Fruit fly (Drosophila melanogaster): ENCODE measurements around the gene CG43673.
"Not testable (repeated sequence)": the region's sequence is repeated elsewhere in the genome, so short reads cannot be mapped to it uniquely, and the experiment has no call there.

CG43673 gene

DNA sequence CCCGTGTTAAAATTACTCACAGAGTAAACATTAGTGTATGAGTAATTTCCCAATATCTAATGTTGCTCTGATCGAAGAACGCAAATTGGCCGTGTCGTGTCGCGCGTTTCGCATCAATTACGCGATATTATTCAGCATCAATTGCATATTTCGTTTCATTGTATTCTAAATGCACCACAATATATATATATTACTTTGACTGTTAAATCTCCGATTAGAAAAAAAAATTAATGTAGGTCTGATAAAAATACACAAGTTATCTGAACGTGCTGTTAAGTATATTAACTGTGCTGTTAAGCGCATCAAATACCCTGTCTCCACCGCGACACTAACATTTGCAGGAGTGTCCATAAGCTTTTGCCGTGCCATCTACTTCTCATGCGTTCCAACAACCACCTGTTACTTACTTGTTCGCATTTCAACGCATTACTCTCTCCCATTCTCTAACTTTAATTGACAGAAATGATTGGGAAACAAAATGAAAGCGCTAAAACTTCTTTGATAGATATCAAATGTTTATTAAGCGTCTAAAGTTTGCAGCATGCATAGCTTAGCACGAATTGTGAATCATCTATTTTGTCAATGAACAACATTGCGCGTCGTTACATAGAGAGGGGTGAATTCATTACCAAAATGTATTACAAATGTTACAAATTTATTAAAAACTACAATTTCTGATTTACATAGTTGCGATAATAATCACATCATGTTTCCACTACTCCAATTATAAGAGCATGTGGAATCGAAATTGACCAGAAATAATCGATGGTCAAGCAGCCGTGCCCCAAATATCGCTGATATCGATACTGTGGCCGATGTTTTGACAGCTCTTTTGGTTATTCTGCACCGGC is 18.3 kb upstream of the CG43673 start, which contains the start of the genes Graf and mRpL3:
Gene Graf, minus strand, starts transcription at position 287 of the 851 bp plus-strand sequence.
Gene mRpL3, plus strand, starts transcription at position 802 of the 851 bp plus-strand sequence.
- no peak for TF ChIP-seq noc (tag; optimal IDR thresholded peaks at IDR 0.05)

DNA sequence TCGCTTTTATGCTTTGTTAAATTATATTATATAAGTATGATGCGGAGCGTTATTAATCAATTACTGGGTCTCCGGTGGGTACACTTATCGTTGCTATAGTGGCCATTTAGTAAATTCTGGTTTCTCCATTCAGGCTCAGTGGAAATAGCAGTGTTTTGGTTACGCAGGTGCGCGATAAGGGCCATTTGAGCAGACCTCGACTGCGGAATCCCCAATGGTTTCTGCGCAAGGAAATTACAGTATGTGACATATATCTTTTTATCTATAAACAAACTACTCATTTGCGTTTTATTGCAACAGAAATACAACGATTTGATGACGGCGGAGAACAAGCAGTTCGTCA is 17.7 kb upstream of the CG43673 start:
- TF ChIP-seq noc (tag; optimal IDR thresholded peaks at IDR 0.05) = no peak

DNA sequence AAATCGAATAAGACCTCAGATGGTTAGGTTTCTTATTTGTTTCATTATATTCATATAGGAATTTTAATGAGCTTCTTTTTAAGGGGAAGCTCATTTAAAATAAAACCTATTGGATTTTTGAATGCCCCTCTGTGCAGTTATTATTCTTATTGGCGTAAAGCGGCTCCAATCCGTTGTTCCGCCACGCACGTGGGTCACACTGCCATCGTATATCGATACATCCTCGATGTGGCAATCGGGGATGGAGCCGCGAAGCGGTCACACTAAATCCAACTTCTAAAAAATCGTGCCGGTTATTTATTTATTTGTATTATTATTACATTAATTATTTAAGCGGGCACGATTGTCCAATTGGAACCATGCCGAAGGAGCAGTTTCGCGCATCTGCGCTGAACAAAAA is 16.2 kb upstream of the CG43673 start, which contains the start of gene Polr3A:
Gene Polr3A, plus strand, starts transcription at position 234 of the 400 bp plus-strand sequence.
- TF ChIP-seq noc (tag; optimal IDR thresholded peaks at IDR 0.05) = no peak

DNA sequence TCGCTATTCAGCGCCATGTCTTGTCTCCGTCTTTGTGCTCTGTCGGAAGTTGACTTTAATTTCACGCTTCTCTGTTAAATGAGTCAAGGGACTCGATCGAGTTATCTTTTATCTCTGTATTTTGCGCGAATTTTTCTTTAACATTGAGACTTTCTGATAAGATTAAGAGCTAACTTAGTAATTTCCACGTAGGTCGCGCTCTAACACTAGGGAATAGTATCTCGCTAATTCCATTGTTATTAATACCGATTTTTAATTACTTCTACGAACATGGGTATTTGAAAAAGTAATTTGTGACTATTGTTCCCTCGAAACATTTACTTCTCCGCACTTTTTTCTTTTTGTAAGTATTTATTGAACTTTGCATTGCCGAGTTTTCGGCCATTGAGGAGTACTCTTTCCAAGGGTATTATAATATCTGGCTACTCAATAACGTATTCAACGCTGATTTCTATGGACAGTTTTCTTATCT is 12.5 kb upstream of the CG43673 start, which contains the start of gene CG8952:
Gene CG8952, minus strand, starts transcription at position 51 of the 472 bp plus-strand sequence.
- no peak for TF ChIP-seq noc (tag; optimal IDR thresholded peaks at IDR 0.05)

DNA sequence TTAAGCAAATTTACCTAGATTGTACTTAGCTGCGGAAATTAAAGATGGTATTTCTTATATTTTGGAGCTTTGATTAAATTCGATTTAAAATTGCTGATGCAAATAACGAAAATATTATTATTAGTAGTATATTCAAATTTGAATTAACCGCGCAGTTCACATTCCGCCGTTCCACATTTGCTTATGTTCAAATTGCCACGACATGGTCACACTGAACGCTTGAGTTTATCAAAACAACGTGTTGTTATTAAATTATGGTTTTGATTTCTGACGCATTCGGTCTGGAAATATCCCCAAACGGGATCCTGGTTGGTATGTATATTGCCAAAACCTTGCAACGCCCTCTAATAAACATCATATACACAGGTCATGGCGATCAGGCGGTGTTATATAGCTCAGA is 9.5 kb upstream of the CG43673 start, which contains the start of gene CG33172:
Gene CG33172, plus strand, starts transcription at position 208 of the 400 bp plus-strand sequence.
- TF ChIP-seq noc (tag; optimal IDR thresholded peaks at IDR 0.05) = no peak

DNA sequence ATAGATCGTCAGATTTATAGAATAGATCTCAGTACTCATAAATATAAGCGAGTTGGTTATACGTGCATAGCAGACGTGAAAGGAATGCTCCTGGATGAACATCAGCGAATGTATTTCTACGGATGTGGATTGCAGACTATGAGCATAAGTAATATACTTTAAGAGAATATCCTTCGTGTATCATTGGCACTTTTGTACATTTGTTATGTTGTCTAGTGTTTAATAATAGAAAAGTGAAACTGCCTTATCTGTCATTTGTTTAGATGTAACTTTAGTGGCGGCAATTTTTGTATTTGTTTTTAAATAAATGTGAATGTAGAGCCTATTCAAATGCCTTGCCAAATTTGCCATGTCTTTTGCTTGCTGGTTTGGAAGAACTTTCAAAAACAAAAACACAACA is 6.3 kb upstream of the CG43673 start, which contains the start of gene CG43672:
Gene CG43672, plus strand, starts transcription at position 301 of the 400 bp plus-strand sequence.
- TF ChIP-seq noc (tag; optimal IDR thresholded peaks at IDR 0.05) = no peak

DNA sequence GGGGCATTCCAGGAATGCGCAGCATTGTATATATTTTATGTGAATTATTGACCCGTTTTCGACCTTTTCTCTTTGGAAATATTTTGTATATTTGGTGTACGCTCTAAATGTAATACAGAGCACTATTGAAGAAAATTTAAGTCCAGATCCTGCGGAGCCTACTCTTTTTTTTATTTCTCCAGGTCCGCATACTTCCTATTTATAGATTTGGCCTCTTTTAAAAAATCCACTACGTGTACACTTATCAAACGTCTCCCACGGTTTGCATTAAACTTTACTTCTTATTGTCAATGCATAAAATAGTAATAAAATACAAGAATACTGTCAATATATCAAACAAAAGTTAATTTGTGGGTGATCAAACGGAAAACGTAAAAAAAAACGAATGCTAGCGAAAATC is 4.7 kb downstream of the CG43673 start, which contains the start of gene Efhc1.1:
Gene Efhc1.1, minus strand, starts transcription at position 101 of the 400 bp plus-strand sequence.
- no peak for TF ChIP-seq noc (tag; optimal IDR thresholded peaks at IDR 0.05)

DNA sequence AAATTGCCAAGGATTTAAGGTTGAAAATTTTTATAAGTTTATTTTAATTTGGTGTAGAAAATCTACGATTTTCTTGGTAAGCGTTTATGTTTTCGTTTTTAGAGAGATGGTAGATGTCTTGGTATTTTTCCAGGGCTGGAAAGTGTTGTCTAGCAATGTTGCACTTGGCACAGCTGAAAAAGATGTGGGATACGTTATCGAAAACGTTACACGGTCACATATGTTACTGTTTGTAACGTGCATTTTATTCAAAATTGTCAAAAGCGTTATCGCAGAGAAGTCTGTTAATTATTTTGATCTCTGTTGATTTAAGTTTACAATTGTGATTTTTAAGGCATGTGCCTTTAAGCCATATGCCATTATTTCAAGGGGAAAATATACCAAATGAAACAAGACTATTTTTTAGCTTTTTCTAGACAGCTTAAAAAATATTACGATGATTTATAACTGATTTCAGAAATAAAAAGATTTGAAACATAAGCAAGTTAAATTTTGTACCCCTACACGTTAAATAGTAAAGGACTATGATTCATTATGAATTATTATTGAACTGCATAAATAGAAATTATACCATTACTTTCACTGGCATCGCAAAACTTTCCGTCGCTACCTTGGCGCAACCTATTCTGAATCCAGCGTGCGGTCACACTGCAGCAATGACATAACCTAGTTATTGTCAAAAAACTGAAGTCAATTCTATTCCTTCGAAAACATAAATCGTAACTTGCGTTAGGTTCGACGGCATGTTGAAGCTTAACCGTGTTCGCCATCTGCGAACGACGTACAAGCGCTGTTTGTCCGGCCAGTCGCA is 6.7 kb downstream of the CG43673 start, which contains the start of the genes Paf-AHalpha and mRpS30:
Gene Paf-AHalpha, minus strand, starts transcription at position 155 of the 811 bp plus-strand sequence.
Gene mRpS30, plus strand, starts transcription at position 619 of the 811 bp plus-strand sequence.
- no peak for TF ChIP-seq noc (tag; optimal IDR thresholded peaks at IDR 0.05)

DNA sequence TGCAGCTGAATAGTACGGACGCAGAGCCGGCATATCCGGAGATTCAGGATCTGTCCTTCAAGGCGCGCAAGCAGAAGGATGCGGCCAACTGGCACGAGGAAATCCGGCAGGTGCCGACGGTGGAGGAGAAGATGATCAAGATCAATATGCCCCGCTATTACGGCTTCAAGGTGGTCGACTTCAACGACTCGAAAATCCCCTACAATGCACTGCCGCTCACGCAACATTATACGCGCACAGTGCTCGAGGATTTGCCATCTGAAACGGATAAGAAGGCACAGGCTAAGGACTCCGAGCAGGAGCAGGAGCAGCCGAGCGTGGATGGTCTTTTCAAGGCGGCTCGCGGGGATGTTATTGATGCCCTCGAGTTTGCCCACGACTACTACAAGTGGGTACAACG is 7.3 kb downstream of the CG43673 start:
- TF ChIP-seq noc (tag; optimal IDR thresholded peaks at IDR 0.05) = no peak

DNA sequence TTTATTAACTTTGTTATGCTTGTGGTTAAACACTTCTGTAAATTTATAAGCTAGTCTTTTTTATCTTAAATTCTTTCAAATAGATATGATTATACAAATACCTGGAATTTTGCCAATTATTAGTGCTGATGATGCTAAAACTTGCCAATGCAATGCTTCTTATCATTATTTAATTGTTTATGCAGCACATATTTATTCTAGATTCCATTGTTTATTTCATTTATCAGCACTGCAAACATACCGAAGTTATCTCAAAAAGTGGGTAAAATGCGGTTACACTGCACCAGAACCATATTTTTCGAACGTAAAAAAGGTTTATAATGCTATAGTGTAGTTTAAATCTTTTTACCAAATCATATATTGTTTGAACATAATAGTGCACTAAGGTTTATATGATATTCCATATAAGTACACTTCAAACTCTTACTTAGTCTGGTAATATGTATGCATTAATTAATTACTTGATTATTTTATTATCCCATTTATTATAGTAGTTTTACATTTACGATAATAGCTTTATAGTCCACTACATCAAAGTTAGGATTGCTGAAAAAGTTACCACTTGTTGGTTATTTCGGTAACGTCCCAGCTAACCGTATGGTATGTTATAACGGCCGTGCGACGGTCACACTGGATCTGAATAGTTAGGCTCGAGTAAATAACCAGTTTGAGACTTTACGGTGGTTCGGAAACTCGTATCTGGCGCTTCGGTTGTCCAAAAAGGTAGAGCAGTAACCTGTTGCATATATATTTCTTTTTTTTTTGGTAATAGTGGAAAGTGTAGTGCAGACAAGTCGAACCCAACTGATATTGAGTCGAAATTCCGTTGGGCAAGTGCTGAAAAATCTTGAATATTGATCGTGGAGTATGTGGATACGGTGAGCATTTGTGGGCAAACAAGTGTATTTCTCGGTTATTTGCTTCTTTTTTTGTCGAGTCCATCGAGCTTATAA is 9.6 kb downstream of the CG43673 start, which contains the start of gene Rhp:
Gene Rhp, plus strand, starts transcription at position 663 of the 953 bp plus-strand sequence.
- no peak for TF ChIP-seq noc (tag; optimal IDR thresholded peaks at IDR 0.05)

DNA sequence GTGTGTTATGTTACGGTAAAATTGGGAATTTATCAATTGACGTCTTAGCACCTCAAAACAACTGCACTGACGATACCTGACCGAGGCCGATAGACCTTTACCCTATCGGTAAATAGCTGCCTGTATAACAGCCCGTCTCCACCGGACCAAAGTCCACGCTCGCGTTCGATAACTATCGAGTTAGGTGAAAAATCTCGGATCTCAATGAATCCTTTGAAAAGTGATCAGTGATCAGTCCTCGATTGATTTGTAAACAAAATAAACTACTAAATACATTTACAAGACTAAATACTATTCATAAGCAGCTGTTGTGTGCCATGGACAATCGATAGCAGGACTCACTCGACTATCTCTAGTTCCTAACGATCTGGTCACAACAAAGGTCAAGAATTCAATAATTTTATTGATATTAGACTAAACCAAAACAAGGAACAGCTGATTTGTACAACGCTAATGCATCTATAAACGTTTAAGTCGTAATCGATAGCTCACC is 17.1 kb downstream of the CG43673 start, which contains the start of gene sordd1:
Gene sordd1, minus strand, starts transcription at position 78 of the 493 bp plus-strand sequence.
- TF ChIP-seq noc (tag; optimal IDR thresholded peaks at IDR 0.05) = not testable (repeated sequence)

DNA sequence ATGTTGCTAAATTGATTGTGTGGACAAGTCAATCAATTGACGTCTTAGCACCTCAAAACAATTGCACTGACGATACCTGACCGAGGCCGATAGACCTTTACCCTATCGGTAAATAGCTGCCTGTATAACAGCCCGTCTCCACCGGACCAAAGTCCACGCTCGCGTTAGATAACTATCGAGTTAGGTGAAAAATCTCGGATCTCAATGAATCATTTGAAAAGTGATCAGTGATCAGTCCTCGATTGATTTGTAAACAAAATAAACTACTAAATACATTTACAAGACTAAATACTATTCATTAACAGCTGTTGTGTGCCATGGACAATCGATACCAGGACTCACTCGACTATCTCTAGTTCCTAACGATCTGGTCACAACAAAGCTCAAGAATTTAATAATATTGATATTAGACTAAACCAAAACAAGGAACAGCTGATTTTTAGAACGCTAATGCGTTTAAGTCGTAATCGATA is 20.2 kb downstream of the CG43673 start, which contains the start of the genes sordd2 and CG15602:
Gene sordd2, minus strand, starts transcription at position 78 of the 473 bp plus-strand sequence.
Gene CG15602, plus strand, starts transcription at position 342 of the 473 bp plus-strand sequence.
- TF ChIP-seq noc (tag; optimal IDR thresholded peaks at IDR 0.05) = not testable (repeated sequence)

DNA sequence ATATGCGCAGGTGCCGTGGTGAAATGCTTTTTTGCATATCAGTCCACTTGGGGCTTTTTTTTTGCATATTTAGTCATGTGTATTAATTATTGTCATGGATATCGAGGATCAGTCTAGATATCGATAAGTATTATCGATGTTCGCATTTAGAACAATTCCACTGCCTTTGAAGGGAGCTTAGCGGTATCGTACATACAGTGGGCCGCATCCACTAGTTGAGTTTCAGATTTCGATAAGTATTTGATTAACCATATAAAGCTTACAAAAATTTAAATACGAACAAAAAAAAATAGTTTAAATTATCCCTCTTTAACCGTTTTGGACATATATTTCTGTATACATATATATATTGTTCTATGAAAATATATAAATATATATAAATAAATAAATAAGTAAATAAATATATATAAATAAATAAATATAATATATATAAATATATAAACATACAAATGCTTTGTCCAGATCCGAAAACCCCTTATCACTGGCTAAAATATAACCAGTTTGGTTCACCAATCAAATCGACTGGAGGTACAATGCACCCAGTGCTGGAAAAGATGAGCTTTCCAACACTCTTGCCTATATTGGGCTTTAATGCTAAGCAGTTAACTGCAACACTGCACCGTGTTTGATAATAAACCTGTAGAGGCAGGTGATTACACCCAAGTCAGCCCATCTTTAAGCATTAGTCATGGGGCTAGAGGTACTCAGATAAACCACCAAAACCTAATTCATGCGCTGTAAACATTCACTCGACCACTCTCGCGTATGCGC is 24.1 kb downstream of the CG43673 start:
- TF ChIP-seq noc (tag; optimal IDR thresholded peaks at IDR 0.05) = no peak

Measured in whole organism, larva.